Worm (Caenorhabditis elegans) whole organism, L4/young adult: Measurements from ENCODE around the gene H03G16.6.

Source experiments
- W03F9.2 ChIP-seq: fragments of 150-350 bp; optimal IDR thresholded peaks from 2 replicates; lab custom pipeline; 2014; ENCODE audit warnings: missing biosample characterization, missing genetic modification characterization
- dao-5 ChIP-seq: sonication (generic microtip); optimal IDR thresholded peaks from 2 replicates; lab custom pipeline; 2016; ENCODE audit warnings: missing genotype, missing genetic modification characterization, moderate library complexity, missing compliant biosample characterization
- him-1 ChIP-seq: sonication (generic microtip); optimal IDR thresholded peaks from 2 replicates; lab custom pipeline; 2016; ENCODE audit warnings: missing genotype, missing genetic modification reagents, missing genetic modification characterization, missing compliant biosample characterization

Gene H03G16.6

ce11 chrX:15089123-15089522, 36.6 kb downstream of the H03G16.6 start, which contains the start of gene flr-4:
Gene flr-4 (plus strand): TSS chrX:15089397.
- TF ChIP-seq W03F9.2 (tag; lab: Kevin White, UChicago) (no peak), dao-5 (no peak), him-1 (tag; lab: Kevin White, UChicago) (no peak)

ce11 chrX:15092775-15093386, 40.4 kb downstream of the H03G16.6 start:
- no peak for TF ChIP-seq him-1 (tag; lab: Kevin White, UChicago)
- TF ChIP-seq W03F9.2 (tag; lab: Kevin White, UChicago) = no peak
- no peak for TF ChIP-seq dao-5

- TF ChIP-seq him-1 (tag; lab: Kevin White, UChicago) = no peak
- no peak for TF ChIP-seq W03F9.2 (tag; lab: Kevin White, UChicago)
- no peak for TF ChIP-seq dao-5
Measured at ce11 chrX:15094973-15095372, 42.5 kb downstream of the H03G16.6 start, which contains the start of gene F09B12.7. Gene F09B12.7 (minus strand): TSS chrX:15095073.

- no peak for TF ChIP-seq W03F9.2 (tag; lab: Kevin White, UChicago)
- TF ChIP-seq dao-5 = no peak
- TF ChIP-seq him-1 (tag; lab: Kevin White, UChicago) = no peak
Measured at ce11 chrX:15096277-15096676, 43.8 kb downstream of the H03G16.6 start.

ce11 chrX:15097763-15098162, 45.3 kb downstream of the H03G16.6 start, which contains the start of gene F09B12.3:
Gene F09B12.3 (minus strand): TSS chrX:15097954.
- TF ChIP-seq W03F9.2 (tag; lab: Kevin White, UChicago) (no peak), dao-5 (no peak), him-1 (tag; lab: Kevin White, UChicago) (no peak)

ce11 chrX:15100369-15100963, 48.0 kb downstream of the H03G16.6 start, which contains the start of gene dhhc-1:
Gene dhhc-1 (minus strand): TSS chrX:15100419.
- TF ChIP-seq him-1 (tag; lab: Kevin White, UChicago) = no peak
- TF ChIP-seq W03F9.2 (tag; lab: Kevin White, UChicago) = no peak
- TF ChIP-seq dao-5 = no peak
